Fruit fly (Drosophila melanogaster): ENCODE data around the gene Dyro.

The Dyro gene

DNA sequence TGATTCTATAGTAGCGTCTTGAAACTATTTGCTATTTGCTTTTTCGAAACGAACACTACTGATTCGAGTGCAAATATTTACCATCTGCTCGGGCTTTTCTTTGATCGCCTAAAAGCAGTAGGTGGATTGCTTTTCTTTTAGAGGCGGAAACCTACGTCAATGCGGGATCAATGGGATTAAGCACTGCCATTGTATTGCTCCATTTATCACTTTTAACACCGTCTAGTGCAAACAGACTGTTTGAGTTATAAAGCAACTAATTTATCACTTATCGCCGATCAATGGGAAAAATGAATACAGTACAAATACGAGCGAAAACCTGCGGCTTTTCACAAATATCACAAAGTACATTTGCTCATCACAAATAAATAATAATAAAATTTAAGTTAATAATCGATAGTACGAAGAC lies 9.1 kb downstream of the Dyro start (continued):
- TF ChIP-seq Med (GFP tag) (peak; percentile 85), CG10431 (GFP tag; optimal IDR thresholded peaks at IDR 0.05) (no peak), Optix (GFP tag; IDR thresholded peaks at IDR 0.05) (no peak), Mrtf (GFP tag; IDR thresholded peaks at IDR 0.05) (no peak), hkb (optimal IDR thresholded peaks at IDR 0.05) (no peak), hkb (GFP tag; IDR thresholded peaks at IDR 0.05) (no peak), nau (GFP tag; optimal IDR thresholded peaks at IDR 0.05) (no peak), NC2β (GFP tag; optimal IDR thresholded peaks at IDR 0.05) (no peak), Ptx1 (GFP tag; IDR thresholded peaks at IDR 0.05) (no peak), CG15696 (tag; optimal IDR thresholded peaks at IDR 0.05) (peak; percentile 57), tin (GFP tag; optimal IDR thresholded peaks at IDR 0.05) (no peak), CG15269 (tag; optimal IDR thresholded peaks at IDR 0.05) (no peak), CkIIα-i1 (GFP tag; IDR thresholded peaks at IDR 0.05) (no peak), CG4424 (GFP tag; optimal IDR thresholded peaks at IDR 0.05) (no peak), tgo (GFP tag; IDR thresholded peaks at IDR 0.05) (no peak), zf30C (GFP tag; optimal IDR thresholded peaks at IDR 0.05) (no peak), dm (GFP tag; optimal IDR thresholded peaks at IDR 0.05) (no peak), nerfin-1 (tag; optimal IDR thresholded peaks at IDR 0.05) (no peak), hb (GFP tag; IDR thresholded peaks at IDR 0.05; ENCODE audit: partially characterized antibody) (no peak), Antp (GFP tag; optimal IDR thresholded peaks at IDR 0.05) (no peak), HmgZ (tag; optimal IDR thresholded peaks at IDR 0.05) (no peak), unc-4 (GFP tag; IDR thresholded peaks at IDR 0.05; ENCODE audit: partially characterized antibody) (no peak), Xbp1 (GFP tag; optimal IDR thresholded peaks at IDR 0.05) (no peak), B-H2 (GFP tag; optimal IDR thresholded peaks at IDR 0.05) (no peak), CG11398 (GFP tag; optimal IDR thresholded peaks at IDR 0.05) (no peak), CG8290 (GFP tag; optimal IDR thresholded peaks at IDR 0.05) (no peak), CG8290 (tag; optimal IDR thresholded peaks at IDR 0.05) (peak in 1 of 2 experiments; percentile 50), dati (GFP tag; IDR thresholded peaks at IDR 0.05) (no peak), onecut (GFP tag; IDR thresholded peaks at IDR 0.05) (no peak), CG8924 (tag; optimal IDR thresholded peaks at IDR 0.05) (no peak), CG11085 (GFP tag; IDR thresholded peaks at IDR 0.05) (no peak), Sox100B (GFP tag; optimal IDR thresholded peaks at IDR 0.05) (peak; percentile 24), h (optimal IDR thresholded peaks at IDR 0.05) (no peak), CG18599 (GFP tag; optimal IDR thresholded peaks at IDR 0.05) (peak; percentile 19), maf-S (GFP tag; optimal IDR thresholded peaks at IDR 0.05) (no peak), ci (GFP tag; IDR thresholded peaks at IDR 0.05) (peak; percentile 58; the same call in 1 of the 3 replicates), btn (GFP tag; optimal IDR thresholded peaks at IDR 0.05) (no peak), H15 (GFP tag; IDR thresholded peaks at IDR 0.05) (no peak), CG17829 (tag; optimal IDR thresholded peaks at IDR 0.05) (no peak), HLH4C (GFP tag; IDR thresholded peaks at IDR 0.05; ENCODE audit: partially characterized antibody) (no peak), CG42726 (GFP tag; IDR thresholded peaks at IDR 0.05; ENCODE audit: partially characterized antibody) (no peak), mld (GFP tag; IDR thresholded peaks at IDR 0.05; ENCODE audit: partially characterized antibody) (no peak), CG2120 (GFP tag; optimal IDR thresholded peaks at IDR 0.05) (no peak), zen2 (GFP tag; IDR thresholded peaks at IDR 0.05; ENCODE audit: partially characterized antibody) (no peak), crc (GFP tag; optimal IDR thresholded peaks at IDR 0.05) (no peak), CG10565 (GFP tag; optimal IDR thresholded peaks at IDR 0.05) (no peak), sd (tag; optimal IDR thresholded peaks at IDR 0.05) (no peak), lola (GFP tag; optimal IDR thresholded peaks at IDR 0.05) (peak in 1 of 3 experiments; percentile 9), CG7271 (tag; optimal IDR thresholded peaks at IDR 0.05) (no peak), CG17361 (GFP tag; IDR thresholded peaks at IDR 0.05) (0 out of 3 replicates have a peak, but pooled peaks have one; percentile 23), inv (GFP tag; IDR thresholded peaks at IDR 0.05; ENCODE audit: partially characterized antibody) (no peak), Oaz (GFP tag; IDR thresholded peaks at IDR 0.05) (no peak)

All from whole organism, embryonic.